Fruit fly (Drosophila melanogaster) whole organism: ENCODE measurements around the gene CG46306.

ENCODE experiments used
- CG8478 ChIP-seq: fragments of >200 bp; optimal IDR thresholded peaks from 2 replicates; lab custom pipeline; 2018; ENCODE audit warnings: inconsistent platforms
- Dll ChIP-seq: fragments of >200 bp; optimal IDR thresholded peaks from 2 replicates; lab custom pipeline; 2017
- EcR ChIP-seq, 2 experiments: fragments of >200 bp; optimal IDR thresholded peaks; 2 replicates each; lab custom pipeline; 2017; ENCODE audit warnings: missing biosample characterization in 2 of 2, missing genetic modification characterization in 2 of 2, missing genetic modification reagents in 2 of 2
- pan ChIP-seq: fragments of >200 bp; optimal IDR thresholded peaks from 2 replicates; lab custom pipeline; 2017
- psq ChIP-seq: fragments of >200 bp; optimal IDR thresholded peaks from 2 replicates; lab custom pipeline; 2017
- usp ChIP-seq: fragments of >200 bp; optimal IDR thresholded peaks from 2 replicates; lab custom pipeline; 2017; ENCODE audit warnings: missing biosample characterization, missing genetic modification characterization, mixed read lengths

DNA sequence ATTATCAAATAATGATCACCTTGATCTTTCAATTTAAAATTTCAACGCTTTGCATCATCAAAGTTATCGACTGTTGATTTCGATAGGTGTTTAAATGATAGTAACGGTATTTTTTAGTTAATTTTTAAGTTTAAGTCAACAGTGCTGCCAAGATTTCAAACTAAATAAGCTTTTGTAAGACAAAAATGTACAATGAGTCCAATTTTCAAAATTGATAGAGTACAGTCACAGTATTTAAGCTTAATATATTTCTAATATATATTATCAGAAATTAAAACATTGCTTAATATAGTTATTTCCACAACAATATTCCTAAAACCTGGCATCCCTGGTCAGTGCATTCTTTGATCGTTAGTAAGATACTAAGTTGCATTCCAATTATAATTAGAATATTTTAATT lies 45.7 kb upstream of the CG46306 start, which contains the start of gene CG4872:
- TF ChIP-seq usp (GFP tag; lab: Kevin White, UChicago): no peak
- no peak for TF ChIP-seq EcR (GFP tag; optimal IDR thresholded peaks at IDR 0.05; lab: Kevin White, UChicago)
- TF ChIP-seq CG8478 (lab: Kevin White, UChicago): no peak
- TF ChIP-seq psq (lab: Kevin White, UChicago): no peak
- TF ChIP-seq pan (lab: Kevin White, UChicago): no peak
- TF ChIP-seq Dll (lab: Kevin White, UChicago): no peak
